Fruit fly (Drosophila melanogaster) whole organism, embryonic: ENCODE data around the gene Prx2.

Source experiments
- Bteb2 ChIP-seq: fragments of 200-800 bp; sonication (Bioruptor generic); optimal IDR thresholded peaks from 2 replicates; lab custom pipeline; 2016; ENCODE audit warnings: missing biosample characterization, missing genetic modification characterization
- CG10209 ChIP-seq: fragments of 200-800 bp; sonication (Bioruptor generic); optimal IDR thresholded peaks from 3 replicates; lab custom pipeline; 2017; ENCODE audit warnings: missing biosample characterization, mild to moderate bottlenecking, missing genetic modification characterization, missing genetic modification reagents
- CG10654 ChIP-seq: fragments of 200-800 bp; sonication (Bioruptor generic); optimal IDR thresholded peaks from 2 replicates; lab custom pipeline; 2016; ENCODE audit warnings: missing biosample characterization, missing genetic modification characterization
- CG11695 ChIP-seq: fragments of 200-800 bp; sonication (Bioruptor generic); IDR thresholded peaks from 3 replicates; pipeline ENCODE4 v1.3.6; 2022; ENCODE audit warnings: missing biosample characterization, missing genetic modification characterization
- CG12071 ChIP-seq: fragments of 200-800 bp; sonication (Bioruptor generic); optimal IDR thresholded peaks from 3 replicates; lab custom pipeline; 2018; ENCODE audit warnings: missing biosample characterization, mild to moderate bottlenecking, missing genetic modification characterization
- CG12155 ChIP-seq: fragments of 200-800 bp; sonication (Bioruptor generic); optimal IDR thresholded peaks from 3 replicates; lab custom pipeline; 2016; ENCODE audit warnings: missing biosample characterization, missing genetic modification characterization
- CG13775 ChIP-seq: fragments of 200-800 bp; sonication (Bioruptor generic); optimal IDR thresholded peaks from 3 replicates; lab custom pipeline; 2017; ENCODE audit warnings: missing biosample characterization, mild to moderate bottlenecking, missing genetic modification characterization
- CG14014 ChIP-seq: fragments of 200-800 bp; sonication (Bioruptor generic); IDR thresholded peaks from 2 replicates; pipeline ENCODE4 v1.3.6; 2022; ENCODE audit warnings: missing biosample characterization, missing genetic modification characterization
- CG14050 ChIP-seq: fragments of 200-800 bp; sonication (Bioruptor generic); IDR thresholded peaks from 3 replicates; pipeline ENCODE4 v1.3.6; 2022; ENCODE audit warnings: missing biosample characterization, missing genetic modification characterization
- CG14441 ChIP-seq: fragments of 200-800 bp; sonication (Bioruptor generic); IDR thresholded peaks from 2 replicates; pipeline ENCODE4 v1.3.6; 2022; ENCODE audit warnings: missing biosample characterization, missing genetic modification characterization
- CG15269 ChIP-seq: fragments of 200-800 bp; sonication (Bioruptor generic); optimal IDR thresholded peaks from 2 replicates; lab custom pipeline; 2018; ENCODE audit warnings: missing biosample characterization, mild to moderate bottlenecking, missing genetic modification characterization, moderate library complexity
- CG2678 ChIP-seq: fragments of 200-800 bp; sonication (Bioruptor generic); optimal IDR thresholded peaks from 3 replicates; lab custom pipeline; 2019; ENCODE audit warnings: missing biosample characterization, mild to moderate bottlenecking, missing genetic modification characterization, moderate library complexity
- CG30020 ChIP-seq: fragments of 200-800 bp; optimal IDR thresholded peaks from 2 replicates; lab custom pipeline; 2019; ENCODE audit warnings: missing biosample characterization, mild to moderate bottlenecking, missing genetic modification characterization, moderate library complexity
- CG30403 ChIP-seq: fragments of 200-800 bp; sonication (Bioruptor generic); optimal IDR thresholded peaks from 3 replicates; lab custom pipeline; 2016; ENCODE audit warnings: missing biosample characterization, missing genetic modification characterization
- CG32772 ChIP-seq: fragments of 200-800 bp; sonication (Bioruptor generic); IDR thresholded peaks from 2 replicates; pipeline ENCODE4 v1.3.6; 2022; ENCODE audit warnings: missing biosample characterization, missing genetic modification characterization
- CG4404 ChIP-seq: fragments of 200-800 bp; sonication (Bioruptor generic); IDR thresholded peaks from 2 replicates; pipeline ENCODE4 v1.3.6; 2022; ENCODE audit warnings: missing biosample characterization, missing genetic modification characterization
- CG5245 ChIP-seq: fragments of 200-800 bp; sonication (Bioruptor generic); optimal IDR thresholded peaks from 3 replicates; lab custom pipeline; 2016; ENCODE audit warnings: missing biosample characterization, missing genetic modification characterization
- CG6254 ChIP-seq: fragments of 200-800 bp; sonication (Bioruptor generic); optimal IDR thresholded peaks from 3 replicates; lab custom pipeline; 2017; ENCODE audit warnings: mild to moderate bottlenecking, missing biosample characterization, missing genetic modification reagents, missing genetic modification characterization
- CG6683 ChIP-seq: fragments of 200-800 bp; sonication (Bioruptor generic); optimal IDR thresholded peaks from 2 replicates; lab custom pipeline; 2017; ENCODE audit warnings: missing biosample characterization, mild to moderate bottlenecking, missing genetic modification characterization, missing genetic modification reagents
- CG7372 ChIP-seq: fragments of 200-800 bp; sonication (Bioruptor generic); IDR thresholded peaks from 2 replicates; pipeline ENCODE4 v1.3.6; 2022; ENCODE audit warnings: missing biosample characterization, missing genetic modification characterization
- CG9727 ChIP-seq: fragments of 200-800 bp; sonication (Bioruptor generic); optimal IDR thresholded peaks from 3 replicates; lab custom pipeline; 2017; ENCODE audit warnings: missing biosample characterization, mild to moderate bottlenecking, missing genetic modification characterization
- Deaf1 ChIP-seq: fragments of 200-800 bp; optimal IDR thresholded peaks from 3 replicates; lab custom pipeline; 2019; ENCODE audit warnings: missing biosample characterization, mild to moderate bottlenecking, missing genetic modification characterization, moderate library complexity
- NfI ChIP-seq: fragments of 200-800 bp; sonication (Bioruptor generic); optimal IDR thresholded peaks from 3 replicates; lab custom pipeline; 2018; ENCODE audit warnings: missing biosample characterization, mild to moderate bottlenecking, missing genetic modification characterization, moderate library complexity
- Opbp ChIP-seq: fragments of 200-800 bp; sonication (Bioruptor generic); IDR thresholded peaks from 3 replicates; pipeline ENCODE4 v1.3.6; 2022; ENCODE audit warnings: missing biosample characterization, missing genetic modification characterization; ENCODE audit not compliant: partially characterized antibody
- Xrp1 ChIP-seq: fragments of 200-800 bp; sonication (Bioruptor generic); IDR thresholded peaks from 2 replicates; pipeline ENCODE4 v1.3.6; 2022; ENCODE audit warnings: missing biosample characterization, missing genetic modification characterization
- ac ChIP-seq: fragments of 200-800 bp; sonication (Bioruptor generic); optimal IDR thresholded peaks from 3 replicates; lab custom pipeline; 2017; ENCODE audit warnings: missing biosample characterization, mild to moderate bottlenecking, missing genetic modification characterization
- ash1 ChIP-seq: fragments of 200-800 bp; sonication (Bioruptor generic); optimal IDR thresholded peaks from 2 replicates; lab custom pipeline; 2018; ENCODE audit warnings: missing biosample characterization, mild to moderate bottlenecking, missing genetic modification characterization
- cg ChIP-seq: fragments of 200-800 bp; sonication (Bioruptor generic); optimal IDR thresholded peaks from 3 replicates; lab custom pipeline; 2019; ENCODE audit warnings: missing biosample characterization, mild to moderate bottlenecking, missing genetic modification characterization, moderate library complexity
- ci ChIP-seq: fragments of 200-800 bp; sonication (Bioruptor generic); IDR thresholded peaks from 3 replicates; pipeline ENCODE4 v1.3.6; 2022; ENCODE audit warnings: missing biosample characterization, missing genetic modification characterization
- dysf ChIP-seq: fragments of 200-800 bp; sonication (Bioruptor generic); IDR thresholded peaks from 3 replicates; pipeline ENCODE4 v1.3.6; 2022; ENCODE audit warnings: missing biosample characterization, missing genetic modification characterization
- eve ChIP-seq, 2 experiments: fragments of >200 bp; optimal IDR thresholded peaks; 2 replicates each; lab custom pipeline; 2017; ENCODE audit warnings: missing biosample characterization in 2 of 2, missing genetic modification characterization in 2 of 2
- eyg ChIP-seq: fragments of 200-800 bp; sonication (Bioruptor generic); optimal IDR thresholded peaks from 3 replicates; lab custom pipeline; 2016; ENCODE audit warnings: missing biosample characterization, missing genetic modification characterization
- fd102C ChIP-seq: fragments of 200-800 bp; sonication (Bioruptor generic); optimal IDR thresholded peaks from 2 replicates; lab custom pipeline; 2018; ENCODE audit warnings: missing biosample characterization, mild to moderate bottlenecking, missing genetic modification characterization, moderate library complexity
- fd3F ChIP-seq: fragments of 200-800 bp; sonication (Bioruptor generic); optimal IDR thresholded peaks from 2 replicates; lab custom pipeline; 2018; ENCODE audit warnings: missing biosample characterization, mild to moderate bottlenecking, missing genetic modification characterization, moderate library complexity
- ftz-f1 ChIP-seq: fragments of 200-800 bp; sonication (Bioruptor generic); optimal IDR thresholded peaks from 2 replicates; lab custom pipeline; 2016; ENCODE audit warnings: missing biosample characterization, missing genetic modification characterization
- gem ChIP-seq: fragments of 200-800 bp; sonication (Bioruptor generic); optimal IDR thresholded peaks from 2 replicates; lab custom pipeline; 2019; ENCODE audit warnings: missing biosample characterization, mild to moderate bottlenecking, missing genetic modification characterization, moderate library complexity
- grn ChIP-seq: fragments of 200-800 bp; sonication (Bioruptor generic); optimal IDR thresholded peaks from 3 replicates; lab custom pipeline; 2017; ENCODE audit warnings: missing biosample characterization, missing genetic modification characterization
- gro ChIP-seq: fragments of 200-800 bp; sonication (Bioruptor generic); optimal IDR thresholded peaks from 2 replicates; lab custom pipeline; 2016; ENCODE audit warnings: missing biosample characterization, missing genetic modification characterization
- ind ChIP-seq: fragments of 200-800 bp; sonication (Bioruptor generic); optimal IDR thresholded peaks from 3 replicates; lab custom pipeline; 2016; ENCODE audit warnings: missing biosample characterization, missing genetic modification characterization
- lov ChIP-seq, 2 experiments: fragments of 200-800 bp in 1 of 2; fragments of >200 bp in 1 of 2; sonication (Bioruptor generic) in 1 of 2; IDR thresholded peaks in 1 of 2; optimal IDR thresholded peaks in 1 of 2; 2 replicates in 1 of 2; 3 replicates in 1 of 2; pipeline versions ENCODE4 v1.3.6 to Lab custom; 2017 to 2022; ENCODE audit warnings: missing biosample characterization in 1 of 2, missing genetic modification characterization in 1 of 2
- mam ChIP-seq: fragments of 200-800 bp; sonication (Bioruptor generic); optimal IDR thresholded peaks from 3 replicates; lab custom pipeline; 2016; ENCODE audit warnings: missing biosample characterization, missing genetic modification characterization
- oc ChIP-seq: fragments of 200-800 bp; sonication (Bioruptor generic); optimal IDR thresholded peaks from 2 replicates; lab custom pipeline; 2018; ENCODE audit warnings: missing biosample characterization, mild to moderate bottlenecking, missing genetic modification characterization, moderate library complexity
- row ChIP-seq: fragments of 200-800 bp; sonication (Bioruptor generic); IDR thresholded peaks from 3 replicates; pipeline ENCODE4 v1.3.6; 2022; ENCODE audit warnings: missing biosample characterization, missing genetic modification characterization
- scrt ChIP-seq: fragments of 200-800 bp; sonication (Bioruptor generic); optimal IDR thresholded peaks from 2 replicates; lab custom pipeline; 2018; ENCODE audit warnings: missing biosample characterization, mild to moderate bottlenecking, missing genetic modification characterization, moderate library complexity
- tna ChIP-seq: fragments of 200-800 bp; sonication (Bioruptor generic); IDR thresholded peaks from 2 replicates; pipeline ENCODE4 v1.3.6; 2022; ENCODE audit warnings: missing biosample characterization, missing genetic modification characterization; ENCODE audit not compliant: partially characterized antibody
- toy ChIP-seq: fragments of 200-800 bp; sonication (Bioruptor generic); IDR thresholded peaks from 2 replicates; pipeline ENCODE4 v1.3.6; 2022; ENCODE audit warnings: missing biosample characterization, missing genetic modification characterization
- trem ChIP-seq: fragments of 200-800 bp; optimal IDR thresholded peaks from 3 replicates; lab custom pipeline; 2019; ENCODE audit warnings: missing biosample characterization, mild to moderate bottlenecking, missing genetic modification characterization, moderate library complexity
- unc-4 ChIP-seq: fragments of 200-800 bp; sonication (Bioruptor generic); IDR thresholded peaks from 2 replicates; pipeline ENCODE4 v1.3.6; 2022; ENCODE audit warnings: missing biosample characterization, missing genetic modification characterization; ENCODE audit not compliant: partially characterized antibody
- usp ChIP-seq: fragments of >200 bp; optimal IDR thresholded peaks from 2 replicates; lab custom pipeline; 2017; ENCODE audit warnings: missing biosample characterization, missing genetic modification characterization

The Prx2 gene

dm6 chrX:13370826-13371703, 41.4 kb downstream of the Prx2 start (continued):
- TF ChIP-seq usp (GFP tag; lab: Kevin White, UChicago) (no peak), CG6683 (GFP tag; lab: Kevin White, UChicago) (no peak), cg (GFP tag; lab: Kevin White, UChicago) (peak; percentile 80), oc (tag; lab: Kevin White, UChicago) (no peak), toy (GFP tag; lab: Robert Waterston, UW) (no peak), Opbp (GFP tag; lab: Robert Waterston, UW) (peak; percentile 60; the same call in 2 of the 3 replicates), row (peak; percentile 57), fd102C (GFP tag; lab: Kevin White, UChicago) (no peak), CG2678 (tag; lab: Kevin White, UChicago) (no peak), CG7372 (no peak), eyg (no peak), gro (GFP tag; lab: Kevin White, UChicago) (no peak), trem (tag; lab: Kevin White, UChicago) (no peak), CG12071 (GFP tag; lab: Kevin White, UChicago) (no peak), CG30403 (GFP tag; lab: Kevin White, UChicago) (peak; percentile 6), ind (GFP tag; lab: Kevin White, UChicago) (no peak), CG10209 (no peak), fd3F (GFP tag; lab: Kevin White, UChicago) (no peak), CG6254 (GFP tag; lab: Kevin White, UChicago) (no peak), CG30020 (tag; lab: Kevin White, UChicago) (no peak), dysf (0 out of 3 replicates have a peak, but pooled peaks have one; percentile 23), ftz-f1 (GFP tag; lab: Kevin White, UChicago) (no peak), CG4404 (GFP tag; lab: Robert Waterston, UW) (no peak), ac (no peak), ash1 (GFP tag; lab: Kevin White, UChicago) (no peak), CG9727 (GFP tag; lab: Kevin White, UChicago) (no peak), CG5245 (GFP tag; lab: Kevin White, UChicago) (no peak), lov (optimal IDR thresholded peaks at IDR 0.05; lab: Kevin White, UChicago) (no peak), lov (GFP tag; IDR thresholded peaks at IDR 0.05; lab: Robert Waterston, UW) (no peak), grn (GFP tag; lab: Kevin White, UChicago) (no peak), NfI (no peak), CG14050 (GFP tag; lab: Robert Waterston, UW) (no peak), CG12155 (GFP tag; lab: Kevin White, UChicago) (no peak), CG14014 (GFP tag; lab: Robert Waterston, UW) (no peak), Deaf1 (tag; lab: Kevin White, UChicago) (no peak), gem (tag; lab: Kevin White, UChicago) (peak; percentile 14), CG32772 (no peak), tna (peak; percentile 75), Xrp1 (GFP tag; lab: Robert Waterston, UW) (no peak), ci (peak; percentile 21; the same call in 1 of the 3 replicates), unc-4 (GFP tag; lab: Robert Waterston, UW) (peak; percentile 60), scrt (no peak), Bteb2 (no peak), CG14441 (GFP tag; lab: Robert Waterston, UW) (peak; percentile 34; the same call in 1 of the 2 replicates), mam (peak; percentile 28), CG15269 (no peak), CG11695 (no peak), eve (GFP tag; optimal IDR thresholded peaks at IDR 0.05; lab: Kevin White, UChicago) (peak in 1 of 2 experiments; percentile 76), CG13775 (GFP tag; lab: Kevin White, UChicago) (no peak), CG10654 (GFP tag; lab: Kevin White, UChicago) (no peak)
